Worm (Caenorhabditis elegans) whole organism, early embryonic: Measurements from ENCODE around the gene gpd-4.

Experiments
- ama-1 ChIP-seq: fragments of 150-350 bp; optimal IDR thresholded peaks from 2 replicates; lab custom pipeline; 2014
- flt-1 ChIP-seq: fragments of 200-800 bp; sonication (Bioruptor generic); IDR thresholded peaks from 2 replicates; pipeline ENCODE4 v1.3.6; 2022; ENCODE audit warnings: missing genetic modification characterization, missing compliant biosample characterization
- hmg-4 ChIP-seq: fragments of 200-800 bp; sonication (Bioruptor generic); optimal IDR thresholded peaks from 2 replicates; lab custom pipeline; 2018; ENCODE audit warnings: mild to moderate bottlenecking, missing genetic modification characterization, missing compliant biosample characterization
- scrt-1 ChIP-seq: fragments of 200-800 bp; sonication (Bioruptor generic); IDR thresholded peaks from 2 replicates; pipeline ENCODE4 v1.3.6; 2022; ENCODE audit warnings: missing genetic modification characterization, missing compliant biosample characterization
- tra-4 ChIP-seq: sonication (generic microtip); optimal IDR thresholded peaks from 2 replicates; lab custom pipeline; 2017; ENCODE audit warnings: missing genetic modification characterization, missing compliant biosample characterization

DNA sequence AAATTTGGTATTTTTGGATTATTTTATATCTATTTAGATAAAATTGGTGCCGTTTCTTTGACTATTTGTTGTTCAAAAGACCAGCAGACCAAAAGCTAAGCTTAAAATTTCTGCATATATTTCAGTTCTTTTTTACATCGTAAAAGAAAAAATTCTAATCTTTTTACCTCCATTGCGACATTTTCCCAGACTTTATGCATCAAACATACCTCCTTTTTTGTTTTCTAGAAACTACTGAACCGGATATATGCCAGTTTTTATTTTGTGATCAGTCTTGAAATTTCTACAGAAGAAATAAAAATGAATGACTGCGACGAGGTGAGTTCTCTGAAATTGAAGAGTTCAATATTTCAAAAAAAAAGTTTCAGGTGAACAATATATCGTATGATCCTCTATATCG is 23.5 kb downstream of the gpd-4 start, which contains the start of gene srb-6:
- TF ChIP-seq tra-4 (tag; lab: Kevin White, UChicago) (no peak), scrt-1 (GFP tag; lab: Robert Waterston, UW) (no peak), hmg-4 (no peak), flt-1 (GFP tag; lab: Robert Waterston, UW) (no peak), ama-1 (lab: Kevin White, UChicago) (no peak)
